Fruit fly (Drosophila melanogaster) whole organism, embryonic: ENCODE data around the gene GatB.

Source experiments
- Adf1 ChIP-seq: fragments of 200-800 bp; sonication (Bioruptor generic); IDR thresholded peaks from 2 replicates; pipeline ENCODE4 v1.3.6; 2022; ENCODE audit warnings: missing biosample characterization, missing genetic modification characterization
- CG11560 ChIP-seq: fragments of 200-800 bp; sonication (Bioruptor generic); IDR thresholded peaks from 3 replicates; pipeline ENCODE4 v1.3.6; 2022; ENCODE audit warnings: missing biosample characterization, missing genetic modification characterization
- CG1529 ChIP-seq: fragments of 200-800 bp; sonication (Bioruptor generic); optimal IDR thresholded peaks from 3 replicates; lab custom pipeline; 2018; ENCODE audit warnings: missing biosample characterization, missing genetic modification characterization
- CG1603 ChIP-seq: fragments of 200-800 bp; sonication (Bioruptor generic); optimal IDR thresholded peaks from 2 replicates; lab custom pipeline; 2019; ENCODE audit warnings: missing biosample characterization, mild to moderate bottlenecking, missing genetic modification characterization, moderate library complexity
- CG17359 ChIP-seq: fragments of 200-800 bp; sonication (Bioruptor generic); optimal IDR thresholded peaks from 3 replicates; lab custom pipeline; 2018; ENCODE audit warnings: missing biosample characterization, mild to moderate bottlenecking, missing genetic modification characterization, moderate library complexity
- CG17612 ChIP-seq: fragments of 200-800 bp; sonication (Bioruptor generic); IDR thresholded peaks from 2 replicates; pipeline ENCODE4 v1.3.6; 2022; ENCODE audit warnings: missing biosample characterization, missing genetic modification characterization
- CG17829 ChIP-seq: fragments of 200-800 bp; optimal IDR thresholded peaks from 2 replicates; lab custom pipeline; 2019; ENCODE audit warnings: missing biosample characterization, mild to moderate bottlenecking, missing genetic modification characterization, moderate library complexity
- CG2678 ChIP-seq: fragments of 200-800 bp; sonication (Bioruptor generic); optimal IDR thresholded peaks from 3 replicates; lab custom pipeline; 2019; ENCODE audit warnings: missing biosample characterization, mild to moderate bottlenecking, missing genetic modification characterization, moderate library complexity
- CG30403 ChIP-seq: fragments of 200-800 bp; sonication (Bioruptor generic); optimal IDR thresholded peaks from 3 replicates; lab custom pipeline; 2016; ENCODE audit warnings: missing biosample characterization, missing genetic modification characterization
- CG3847 ChIP-seq: fragments of 200-800 bp; sonication (Bioruptor generic); IDR thresholded peaks from 2 replicates; pipeline ENCODE4 v1.3.6; 2022; ENCODE audit warnings: missing biosample characterization, missing genetic modification characterization
- CG43689 ChIP-seq: fragments of 200-800 bp; sonication (Bioruptor generic); IDR thresholded peaks from 2 replicates; pipeline ENCODE4 v1.3.6; 2022; ENCODE audit warnings: missing biosample characterization, missing genetic modification characterization
- CG6254 ChIP-seq: fragments of 200-800 bp; sonication (Bioruptor generic); optimal IDR thresholded peaks from 3 replicates; lab custom pipeline; 2017; ENCODE audit warnings: mild to moderate bottlenecking, missing biosample characterization, missing genetic modification reagents, missing genetic modification characterization
- CG6654 ChIP-seq: fragments of 200-800 bp; sonication (Bioruptor generic); optimal IDR thresholded peaks from 2 replicates; lab custom pipeline; 2017; ENCODE audit warnings: missing biosample characterization, mild to moderate bottlenecking, missing genetic modification characterization
- CG7372 ChIP-seq: fragments of 200-800 bp; sonication (Bioruptor generic); IDR thresholded peaks from 2 replicates; pipeline ENCODE4 v1.3.6; 2022; ENCODE audit warnings: missing biosample characterization, missing genetic modification characterization
- CG7556 ChIP-seq: fragments of 200-800 bp; sonication (Bioruptor generic); optimal IDR thresholded peaks from 2 replicates; lab custom pipeline; 2017; ENCODE audit warnings: missing biosample characterization, mild to moderate bottlenecking, missing genetic modification characterization
- CG7839 ChIP-seq: fragments of 200-800 bp; sonication (Bioruptor generic); optimal IDR thresholded peaks from 3 replicates; lab custom pipeline; 2018; ENCODE audit warnings: missing biosample characterization, mild to moderate bottlenecking, missing genetic modification characterization, moderate library complexity
- CG8924 ChIP-seq: fragments of 200-800 bp; optimal IDR thresholded peaks from 3 replicates; lab custom pipeline; 2019; ENCODE audit warnings: missing biosample characterization, mild to moderate bottlenecking, missing genetic modification characterization, moderate library complexity
- CG8944 ChIP-seq: fragments of 200-800 bp; sonication (Bioruptor generic); optimal IDR thresholded peaks from 3 replicates; lab custom pipeline; 2016; ENCODE audit warnings: missing biosample characterization, missing genetic modification characterization
- CG9437 ChIP-seq: fragments of 200-800 bp; sonication (Bioruptor generic); optimal IDR thresholded peaks from 2 replicates; lab custom pipeline; 2018; ENCODE audit warnings: missing biosample characterization, mild to moderate bottlenecking, missing genetic modification characterization
- CG9932 ChIP-seq: fragments of 200-800 bp; sonication (Bioruptor generic); IDR thresholded peaks from 2 replicates; pipeline ENCODE4 v1.3.6; 2022; ENCODE audit warnings: missing biosample characterization, missing genetic modification characterization
- Chrac-16 ChIP-seq: fragments of 200-800 bp; sonication (Bioruptor generic); optimal IDR thresholded peaks from 3 replicates; lab custom pipeline; 2016; ENCODE audit warnings: missing biosample characterization, missing genetic modification characterization
- ERR ChIP-seq: fragments of 200-800 bp; sonication (Bioruptor generic); optimal IDR thresholded peaks from 2 replicates; lab custom pipeline; 2016; ENCODE audit warnings: missing biosample characterization, missing genetic modification characterization
- Ets65A ChIP-seq: fragments of 200-800 bp; sonication (Bioruptor generic); peaks from one replicate; lab custom pipeline; 2016; ENCODE audit warnings: missing biosample characterization, missing genetic modification characterization
- H15 ChIP-seq: fragments of 200-800 bp; sonication (Bioruptor generic); IDR thresholded peaks from 3 replicates; pipeline ENCODE4 v1.3.6; 2022; ENCODE audit warnings: missing biosample characterization, missing genetic modification characterization
- MBD-R2 ChIP-seq: fragments of 200-800 bp; sonication (Bioruptor generic); IDR thresholded peaks from 2 replicates; pipeline ENCODE4 v1.3.6; 2022; ENCODE audit warnings: missing biosample characterization, missing genetic modification characterization
- MESR4 ChIP-seq: fragments of 200-800 bp; sonication (Bioruptor generic); optimal IDR thresholded peaks from 2 replicates; lab custom pipeline; 2018; ENCODE audit warnings: missing biosample characterization, mild to moderate bottlenecking, missing genetic modification characterization, moderate library complexity
- Med ChIP-seq: fragments of 200-800 bp; sonication (Bioruptor generic); peaks from one replicate; lab custom pipeline; 2016; ENCODE audit warnings: missing biosample characterization, missing genetic modification characterization, mild to moderate bottlenecking, inconsistent platforms, moderate library complexity
- Meics ChIP-seq: fragments of 200-800 bp; sonication (Bioruptor generic); optimal IDR thresholded peaks from 2 replicates; lab custom pipeline; 2017; ENCODE audit warnings: missing biosample characterization, mild to moderate bottlenecking, missing genetic modification characterization
- Nf-YA ChIP-seq: fragments of 200-800 bp; sonication (Bioruptor generic); IDR thresholded peaks from 2 replicates; pipeline ENCODE4 v1.3.6; 2022; ENCODE audit warnings: missing biosample characterization, missing genetic modification characterization
- Nf-YC ChIP-seq: fragments of 200-800 bp; optimal IDR thresholded peaks from 3 replicates; lab custom pipeline; 2019; ENCODE audit warnings: missing biosample characterization, mild to moderate bottlenecking, missing genetic modification characterization, moderate library complexity
- PHDP ChIP-seq: fragments of 200-800 bp; sonication (Bioruptor generic); optimal IDR thresholded peaks from 3 replicates; lab custom pipeline; 2018; ENCODE audit warnings: missing biosample characterization, mild to moderate bottlenecking, missing genetic modification characterization, moderate library complexity
- Rfx ChIP-seq: fragments of 200-800 bp; sonication (Bioruptor generic); IDR thresholded peaks from 2 replicates; pipeline ENCODE4 v1.3.6; 2022; ENCODE audit warnings: missing biosample characterization, missing genetic modification characterization
- Scr ChIP-seq: fragments of 200-800 bp; sonication (Bioruptor generic); IDR thresholded peaks from 2 replicates; pipeline ENCODE4 v1.3.6; 2022; ENCODE audit warnings: missing biosample characterization, missing genetic modification characterization; ENCODE audit not compliant: partially characterized antibody
- Sry-δ ChIP-seq: fragments of 200-800 bp; sonication (Bioruptor generic); optimal IDR thresholded peaks from 2 replicates; lab custom pipeline; 2016; ENCODE audit warnings: missing biosample characterization, missing genetic modification characterization
- Trl ChIP-seq, 3 experiments: fragments of >200 bp in 2 of 3; fragments of 200-800 bp in 1 of 3; sonication (Bioruptor generic) in 1 of 3; optimal IDR thresholded peaks; 2 replicates in 1 of 3; 3 replicates in 2 of 3; lab custom pipeline; 2016 to 2017; ENCODE audit warnings: missing biosample characterization in 1 of 3, missing genetic modification characterization in 1 of 3
- abd-A ChIP-seq: fragments of 200-800 bp; sonication (Bioruptor generic); optimal IDR thresholded peaks from 3 replicates; lab custom pipeline; 2019; ENCODE audit warnings: missing biosample characterization, mild to moderate bottlenecking, missing genetic modification characterization, moderate library complexity
- bigmax ChIP-seq: fragments of 200-800 bp; sonication (Bioruptor generic); optimal IDR thresholded peaks from 2 replicates; lab custom pipeline; 2018; ENCODE audit warnings: missing biosample characterization, mild to moderate bottlenecking, missing genetic modification characterization
- cg ChIP-seq: fragments of 200-800 bp; sonication (Bioruptor generic); optimal IDR thresholded peaks from 3 replicates; lab custom pipeline; 2019; ENCODE audit warnings: missing biosample characterization, mild to moderate bottlenecking, missing genetic modification characterization, moderate library complexity
- chinmo ChIP-seq: fragments of 200-800 bp; sonication (Bioruptor generic); IDR thresholded peaks from 4 replicates; pipeline ENCODE4 v1.3.6; 2022; ENCODE audit warnings: missing biosample characterization, missing genetic modification characterization; ENCODE audit not compliant: partially characterized antibody
- croc ChIP-seq: fragments of 200-800 bp; sonication (Bioruptor generic); conservative IDR thresholded peaks from 3 replicates; pipeline ENCODE4 v1.3.6; 2022; ENCODE audit warnings: missing biosample characterization, missing genetic modification characterization
- esg ChIP-seq: fragments of 200-800 bp; sonication (Bioruptor generic); conservative IDR thresholded peaks from 2 replicates; pipeline ENCODE4 v1.3.6; 2022; ENCODE audit warnings: missing biosample characterization, missing genetic modification characterization
- ewg ChIP-seq: fragments of 200-800 bp; sonication (Bioruptor generic); optimal IDR thresholded peaks from 3 replicates; lab custom pipeline; 2017; ENCODE audit warnings: mild to moderate bottlenecking, missing biosample characterization, missing genetic modification reagents, missing genetic modification characterization
- fd3F ChIP-seq: fragments of 200-800 bp; sonication (Bioruptor generic); optimal IDR thresholded peaks from 2 replicates; lab custom pipeline; 2018; ENCODE audit warnings: missing biosample characterization, mild to moderate bottlenecking, missing genetic modification characterization, moderate library complexity
- gem ChIP-seq: fragments of 200-800 bp; sonication (Bioruptor generic); optimal IDR thresholded peaks from 2 replicates; lab custom pipeline; 2019; ENCODE audit warnings: missing biosample characterization, mild to moderate bottlenecking, missing genetic modification characterization, moderate library complexity
- lmd ChIP-seq: fragments of 200-800 bp; sonication (Bioruptor generic); IDR thresholded peaks from 2 replicates; pipeline ENCODE4 v1.3.6; 2022; ENCODE audit warnings: missing biosample characterization, missing genetic modification characterization
- psq ChIP-seq: fragments of 200-800 bp; sonication (Bioruptor generic); optimal IDR thresholded peaks from 2 replicates; lab custom pipeline; 2017; ENCODE audit warnings: missing biosample characterization, missing genetic modification characterization
- scrt ChIP-seq: fragments of 200-800 bp; sonication (Bioruptor generic); optimal IDR thresholded peaks from 2 replicates; lab custom pipeline; 2018; ENCODE audit warnings: missing biosample characterization, mild to moderate bottlenecking, missing genetic modification characterization, moderate library complexity
- tin ChIP-seq: fragments of 200-800 bp; sonication (Bioruptor generic); optimal IDR thresholded peaks from 3 replicates; lab custom pipeline; 2016; ENCODE audit warnings: missing biosample characterization, missing genetic modification characterization
- tio ChIP-seq: fragments of 200-800 bp; sonication (Bioruptor generic); optimal IDR thresholded peaks from 2 replicates; lab custom pipeline; 2017; ENCODE audit warnings: missing biosample characterization, missing genetic modification characterization, inconsistent platforms

Gene GatB

DNA sequence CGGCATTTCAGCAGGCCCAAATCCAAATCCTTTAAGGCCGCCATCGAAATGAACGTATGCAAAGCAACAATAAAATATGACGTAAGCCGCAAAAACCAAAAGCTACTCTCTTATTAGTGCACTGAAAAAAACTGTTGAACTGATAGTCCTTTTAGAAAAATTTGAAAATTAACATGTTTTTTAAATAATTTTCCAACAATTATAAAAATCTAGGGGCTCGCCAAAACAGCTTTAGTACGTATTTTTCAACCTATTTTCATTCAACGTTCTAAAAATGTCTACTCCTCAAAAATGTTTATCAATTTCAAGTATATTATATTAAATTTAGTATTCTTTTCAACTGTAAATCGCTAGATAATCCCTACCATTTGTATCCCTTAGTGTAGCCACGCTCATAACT is 36.6 kb downstream of the GatB start (continued):
- TF ChIP-seq CG8944 = no peak
- TF ChIP-seq Nf-YA (GFP tag; lab: Robert Waterston, UW) = no peak
- peak; percentile 19 for TF ChIP-seq Meics (GFP tag; lab: Kevin White, UChicago)
- TF ChIP-seq scrt (GFP tag; lab: Kevin White, UChicago) = no peak
- no peak for TF ChIP-seq MBD-R2 (GFP tag; lab: Robert Waterston, UW)
- TF ChIP-seq bigmax = no peak
- peak; percentile 31 for TF ChIP-seq CG8924 (tag; lab: Kevin White, UChicago)
- TF ChIP-seq tin (GFP tag; lab: Kevin White, UChicago) = no peak
- no peak for TF ChIP-seq esg
- TF ChIP-seq CG11560 (tag; lab: Robert Waterston, UW) = no peak
- TF ChIP-seq MESR4 = no peak
- peak; percentile 58 for TF ChIP-seq gem (tag; lab: Kevin White, UChicago)
- TF ChIP-seq CG3847 (GFP tag; lab: Robert Waterston, UW) = peak; percentile 20; the same call in 1 of the 2 replicates
- peak; percentile 14 for TF ChIP-seq CG2678 (tag; lab: Kevin White, UChicago)
- TF ChIP-seq CG6254 (GFP tag; lab: Kevin White, UChicago) = no peak
- peak; percentile 10 for TF ChIP-seq CG30403
- peak; percentile 61 for TF ChIP-seq CG7556 (GFP tag; lab: Kevin White, UChicago)
- no peak for TF ChIP-seq CG17359 (tag; lab: Kevin White, UChicago)
- TF ChIP-seq CG1529 = no peak
- TF ChIP-seq, all 482 proteins: peak for 47

DNA sequence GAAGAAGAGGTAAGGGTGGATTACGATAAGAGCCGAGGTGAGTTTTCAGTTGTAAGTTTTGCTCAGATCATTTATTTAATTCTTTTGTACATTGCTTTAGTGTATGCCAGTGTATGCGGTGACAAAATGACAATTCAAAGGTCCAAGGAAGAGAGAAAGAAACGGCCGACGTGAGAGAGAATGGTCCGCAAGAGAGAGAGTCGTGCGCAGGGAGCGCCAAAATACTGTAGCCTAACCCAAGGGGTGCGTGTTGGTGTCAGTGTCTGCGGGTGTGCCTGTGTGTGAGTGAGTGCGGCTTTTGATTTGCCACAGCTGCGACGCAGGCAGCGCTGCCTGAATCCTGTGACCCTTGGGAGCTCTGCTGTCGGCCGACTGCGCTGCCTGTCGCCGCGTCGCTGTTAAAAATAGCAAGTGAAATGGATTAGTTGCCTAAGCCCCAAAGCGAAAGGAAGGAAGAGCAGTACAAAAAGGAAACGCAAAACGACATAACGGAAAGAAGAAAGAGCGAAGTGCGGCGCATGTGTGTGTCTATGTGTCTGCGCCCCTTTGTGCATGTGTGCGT is 37.4 kb downstream of the GatB start:
- TF ChIP-seq ewg (GFP tag; lab: Kevin White, UChicago) = peak; percentile 56
- TF ChIP-seq CG43689 (GFP tag; lab: Robert Waterston, UW) = no peak
- no peak for TF ChIP-seq CG6654 (GFP tag; lab: Kevin White, UChicago)
- no peak for TF ChIP-seq CG17829 (tag; lab: Kevin White, UChicago)
- no peak for TF ChIP-seq Rfx (GFP tag; lab: Robert Waterston, UW)
- no peak for TF ChIP-seq CG7839 (tag; lab: Kevin White, UChicago)
- no peak for TF ChIP-seq fd3F (GFP tag; lab: Kevin White, UChicago)
- TF ChIP-seq lmd (GFP tag; lab: Robert Waterston, UW) = no peak
- peak; percentile 63 to 76 for TF ChIP-seq Trl (optimal IDR thresholded peaks at IDR 0.05; lab: Kevin White, UChicago)
- no peak for TF ChIP-seq Trl (GFP tag; optimal IDR thresholded peaks at IDR 0.05; lab: Kevin White, UChicago)
- no peak for TF ChIP-seq ERR (GFP tag; lab: Kevin White, UChicago)
- no peak for TF ChIP-seq CG7372 (GFP tag; lab: Robert Waterston, UW)
- TF ChIP-seq abd-A = peak; percentile 41
- TF ChIP-seq Scr (GFP tag; lab: Robert Waterston, UW) = 0 out of 2 replicates have a peak, but pooled peaks have one; percentile 7
- 0 out of 2 replicates have a peak, but pooled peaks have one; percentile 16 for TF ChIP-seq CG9932 (GFP tag; lab: Robert Waterston, UW)
- no peak for TF ChIP-seq CG17612
- no peak for TF ChIP-seq CG9437
- TF ChIP-seq chinmo (GFP tag; lab: Robert Waterston, UW) = 0 out of 4 replicates have a peak, but pooled peaks have one; percentile 62
- TF ChIP-seq Meics (GFP tag; lab: Kevin White, UChicago) = no peak
- peak; percentile 47 for TF ChIP-seq Med
- no peak for TF ChIP-seq Sry-δ (GFP tag; lab: Kevin White, UChicago)
- TF ChIP-seq CG8924 (tag; lab: Kevin White, UChicago) = no peak
- peak; percentile 44 for TF ChIP-seq psq (GFP tag; lab: Kevin White, UChicago)
- no peak for TF ChIP-seq Ets65A (GFP tag; lab: Kevin White, UChicago)
- no peak for TF ChIP-seq tio
- peak; percentile 13 for TF ChIP-seq Nf-YC (tag; lab: Kevin White, UChicago)
- peak; percentile 41 for TF ChIP-seq cg
- no peak for TF ChIP-seq croc (GFP tag; lab: Robert Waterston, UW)
- TF ChIP-seq H15 (GFP tag; lab: Robert Waterston, UW) = no peak
- peak; percentile 93 for TF ChIP-seq Adf1 (GFP tag; lab: Robert Waterston, UW)
- TF ChIP-seq tin (GFP tag; lab: Kevin White, UChicago) = no peak
- no peak for TF ChIP-seq PHDP (tag; lab: Kevin White, UChicago)
- no peak for TF ChIP-seq CG1603 (tag; lab: Kevin White, UChicago)
- TF ChIP-seq Chrac-16 (GFP tag; lab: Kevin White, UChicago) = no peak
